Fruit fly (Drosophila melanogaster) whole organism, embryonic: ENCODE results near the gene Cpsf100.

ENCODE experiments used
- Antp ChIP-seq: fragments of 200-800 bp; sonication (Bioruptor generic); optimal IDR thresholded peaks from 3 replicates; lab custom pipeline; 2016; ENCODE audit warnings: missing biosample characterization, missing genetic modification characterization
- CG10431 ChIP-seq: fragments of 200-800 bp; sonication (Bioruptor generic); optimal IDR thresholded peaks from 3 replicates; lab custom pipeline; 2018; ENCODE audit warnings: missing biosample characterization, mild to moderate bottlenecking, missing genetic modification characterization
- CG10565 ChIP-seq: fragments of 200-800 bp; sonication (Bioruptor generic); optimal IDR thresholded peaks from 3 replicates; lab custom pipeline; 2016; ENCODE audit warnings: missing biosample characterization, mild to moderate bottlenecking, missing genetic modification characterization
- CG17385 ChIP-seq: fragments of 200-800 bp; sonication (Bioruptor generic); optimal IDR thresholded peaks from 3 replicates; lab custom pipeline; 2018; ENCODE audit warnings: missing biosample characterization, mild to moderate bottlenecking, missing genetic modification characterization
- CG3065 ChIP-seq: fragments of 200-800 bp; sonication (Bioruptor generic); optimal IDR thresholded peaks from 2 replicates; lab custom pipeline; 2016; ENCODE audit warnings: missing biosample characterization, missing genetic modification characterization
- CG32767 ChIP-seq: fragments of 200-800 bp; sonication (Bioruptor generic); IDR thresholded peaks from 2 replicates; pipeline ENCODE4 v1.3.6; 2022; ENCODE audit warnings: missing biosample characterization, missing genetic modification characterization
- CG34376 ChIP-seq: fragments of 200-800 bp; sonication (Bioruptor generic); optimal IDR thresholded peaks from 2 replicates; lab custom pipeline; 2018; ENCODE audit warnings: missing biosample characterization, mild to moderate bottlenecking, missing genetic modification characterization
- CG4820 ChIP-seq: fragments of 200-800 bp; sonication (Bioruptor generic); optimal IDR thresholded peaks from 3 replicates; lab custom pipeline; 2016; ENCODE audit warnings: missing biosample characterization, missing genetic modification characterization
- CG6689 ChIP-seq: fragments of 200-800 bp; sonication (Bioruptor generic); IDR thresholded peaks from 2 replicates; pipeline ENCODE4 v1.3.6; 2022; ENCODE audit warnings: missing biosample characterization, missing genetic modification characterization
- CG7745 ChIP-seq: fragments of 200-800 bp; sonication (Bioruptor generic); optimal IDR thresholded peaks from 2 replicates; lab custom pipeline; 2018; ENCODE audit warnings: missing biosample characterization, mild to moderate bottlenecking, missing genetic modification characterization, moderate library complexity
- CG9797 ChIP-seq: fragments of 200-800 bp; sonication (Bioruptor generic); optimal IDR thresholded peaks from 3 replicates; lab custom pipeline; 2018; ENCODE audit warnings: missing biosample characterization, mild to moderate bottlenecking, missing genetic modification characterization
- CG9817 ChIP-seq: fragments of 200-800 bp; sonication (Bioruptor generic); optimal IDR thresholded peaks from 2 replicates; lab custom pipeline; 2018; ENCODE audit warnings: missing biosample characterization, mild to moderate bottlenecking, missing genetic modification characterization, moderate library complexity
- CoRest ChIP-seq: fragments of 200-800 bp; sonication (Bioruptor generic); optimal IDR thresholded peaks from 3 replicates; lab custom pipeline; 2018; ENCODE audit warnings: missing biosample characterization, mild to moderate bottlenecking, missing genetic modification characterization, moderate library complexity
- Dbx ChIP-seq: fragments of 200-800 bp; sonication (Bioruptor generic); IDR thresholded peaks from 3 replicates; pipeline ENCODE4 v1.3.6; 2022; ENCODE audit warnings: missing biosample characterization, missing genetic modification characterization
- Elba2 ChIP-seq: fragments of 200-800 bp; sonication (Bioruptor generic); optimal IDR thresholded peaks from 3 replicates; lab custom pipeline; 2016; ENCODE audit warnings: missing biosample characterization, missing genetic modification characterization
- Ets65A ChIP-seq: fragments of 200-800 bp; sonication (Bioruptor generic); peaks from one replicate; lab custom pipeline; 2016; ENCODE audit warnings: missing biosample characterization, missing genetic modification characterization
- Fer1 ChIP-seq: fragments of 200-800 bp; sonication (Bioruptor generic); optimal IDR thresholded peaks from 2 replicates; lab custom pipeline; 2017; ENCODE audit warnings: missing biosample characterization, mild to moderate bottlenecking, missing genetic modification characterization
- HLH3B ChIP-seq: fragments of 200-800 bp; sonication (Bioruptor generic); IDR thresholded peaks from 2 replicates; pipeline ENCODE4 v1.3.6; 2022; ENCODE audit warnings: missing biosample characterization, missing genetic modification characterization
- MESR4 ChIP-seq: fragments of 200-800 bp; sonication (Bioruptor generic); optimal IDR thresholded peaks from 2 replicates; lab custom pipeline; 2018; ENCODE audit warnings: missing biosample characterization, mild to moderate bottlenecking, missing genetic modification characterization, moderate library complexity
- Optix ChIP-seq: fragments of 200-800 bp; sonication (Bioruptor generic); IDR thresholded peaks from 3 replicates; pipeline ENCODE4 v1.3.6; 2022; ENCODE audit warnings: missing biosample characterization, missing genetic modification characterization
- Six4 ChIP-seq: fragments of 200-800 bp; sonication (Bioruptor generic); optimal IDR thresholded peaks from 2 replicates; lab custom pipeline; 2016; ENCODE audit warnings: missing biosample characterization, missing genetic modification characterization
- abd-A ChIP-seq: fragments of 200-800 bp; sonication (Bioruptor generic); optimal IDR thresholded peaks from 3 replicates; lab custom pipeline; 2019; ENCODE audit warnings: missing biosample characterization, mild to moderate bottlenecking, missing genetic modification characterization, moderate library complexity
- al ChIP-seq: fragments of 200-800 bp; sonication (Bioruptor generic); IDR thresholded peaks from 2 replicates; pipeline ENCODE4 v1.3.6; 2022; ENCODE audit warnings: missing biosample characterization, missing genetic modification characterization
- bbx ChIP-seq: fragments of 200-800 bp; sonication (Bioruptor generic); IDR thresholded peaks from 2 replicates; pipeline ENCODE4 v1.3.6; 2022; ENCODE audit warnings: missing biosample characterization, missing genetic modification characterization; ENCODE audit not compliant: partially characterized antibody
- btn ChIP-seq: fragments of 200-800 bp; sonication (Bioruptor generic); optimal IDR thresholded peaks from 2 replicates; lab custom pipeline; 2016; ENCODE audit warnings: missing biosample characterization, missing genetic modification characterization
- cad ChIP-seq: fragments of >200 bp; optimal IDR thresholded peaks from 2 replicates; lab custom pipeline; 2017; ENCODE audit warnings: missing biosample characterization, missing genetic modification characterization
- cas ChIP-seq: fragments of 200-800 bp; sonication (Bioruptor generic); IDR thresholded peaks from 2 replicates; pipeline ENCODE4 v1.3.6; 2022; ENCODE audit warnings: missing biosample characterization, missing genetic modification characterization
- chm ChIP-seq: fragments of 200-800 bp; sonication (Bioruptor generic); IDR thresholded peaks from 2 replicates; pipeline ENCODE4 v1.3.6; 2022; ENCODE audit warnings: missing biosample characterization, missing genetic modification characterization
- da ChIP-seq: fragments of 200-800 bp; sonication (Bioruptor generic); optimal IDR thresholded peaks from 2 replicates; lab custom pipeline; 2016; ENCODE audit warnings: missing biosample characterization, missing genetic modification characterization
- dan ChIP-seq: fragments of 200-800 bp; sonication (Bioruptor generic); IDR thresholded peaks from 2 replicates; pipeline ENCODE4 v1.3.6; 2022; ENCODE audit warnings: missing biosample characterization, missing genetic modification characterization
- dpn ChIP-seq, 2 experiments: fragments of 200-800 bp; sonication (Bioruptor generic); optimal IDR thresholded peaks; 3 replicates each; lab custom pipeline; 2016; ENCODE audit warnings: missing biosample characterization in 2 of 2, missing genetic modification characterization in 2 of 2
- en ChIP-seq: fragments of 200-800 bp; sonication (Bioruptor generic); optimal IDR thresholded peaks from 2 replicates; lab custom pipeline; 2016; ENCODE audit warnings: missing biosample characterization, missing genetic modification characterization
- fd96Cb ChIP-seq: fragments of 200-800 bp; sonication (Bioruptor generic); optimal IDR thresholded peaks from 2 replicates; lab custom pipeline; 2018; ENCODE audit warnings: missing biosample characterization, mild to moderate bottlenecking, missing genetic modification characterization, moderate library complexity
- grau ChIP-seq: fragments of 200-800 bp; optimal IDR thresholded peaks from 3 replicates; lab custom pipeline; 2019; ENCODE audit warnings: missing biosample characterization, mild to moderate bottlenecking, missing genetic modification characterization, moderate library complexity
- gro ChIP-seq: fragments of 200-800 bp; sonication (Bioruptor generic); optimal IDR thresholded peaks from 2 replicates; lab custom pipeline; 2016; ENCODE audit warnings: missing biosample characterization, missing genetic modification characterization
- hkb ChIP-seq, 2 experiments: fragments of 200-800 bp in 1 of 2; fragments of >200 bp in 1 of 2; sonication (Bioruptor generic) in 1 of 2; IDR thresholded peaks in 1 of 2; optimal IDR thresholded peaks in 1 of 2; 2 replicates each; pipeline versions ENCODE4 v1.3.6 to Lab custom; 2017 to 2022; ENCODE audit warnings: missing biosample characterization in 1 of 2, missing genetic modification characterization in 1 of 2
- insv ChIP-seq, 2 experiments: fragments of 200-800 bp; sonication (Bioruptor generic); optimal IDR thresholded peaks; 3 replicates each; lab custom pipeline; 2016 to 2018; ENCODE audit warnings: missing biosample characterization in 2 of 2, missing genetic modification characterization in 2 of 2
- knrl ChIP-seq: fragments of 200-800 bp; sonication (Bioruptor generic); IDR thresholded peaks from 3 replicates; pipeline ENCODE4 v1.3.6; 2022; ENCODE audit warnings: missing biosample characterization, missing genetic modification characterization; ENCODE audit not compliant: partially characterized antibody
- onecut ChIP-seq: fragments of 200-800 bp; sonication (Bioruptor generic); IDR thresholded peaks from 2 replicates; pipeline ENCODE4 v1.3.6; 2022; ENCODE audit warnings: missing biosample characterization, missing genetic modification characterization
- peb ChIP-seq: fragments of 200-800 bp; sonication (Bioruptor generic); IDR thresholded peaks from 2 replicates; pipeline ENCODE4 v1.3.6; 2022; ENCODE audit warnings: missing biosample characterization, missing genetic modification characterization
- phol ChIP-seq: fragments of 200-800 bp; sonication (Bioruptor generic); optimal IDR thresholded peaks from 3 replicates; lab custom pipeline; 2018; ENCODE audit warnings: missing biosample characterization, mild to moderate bottlenecking, missing genetic modification characterization, moderate library complexity
- sqz ChIP-seq: fragments of 200-800 bp; sonication (Bioruptor generic); optimal IDR thresholded peaks from 3 replicates; lab custom pipeline; 2018; ENCODE audit warnings: missing biosample characterization, mild to moderate bottlenecking, missing genetic modification characterization
- sug ChIP-seq: fragments of 200-800 bp; optimal IDR thresholded peaks from 2 replicates; lab custom pipeline; 2019; ENCODE audit warnings: missing biosample characterization, mild to moderate bottlenecking, missing genetic modification characterization, moderate library complexity
- tll ChIP-seq, 2 experiments: fragments of 200-800 bp in 1 of 2; fragments of >200 bp in 1 of 2; sonication (Bioruptor generic) in 1 of 2; optimal IDR thresholded peaks; 2 replicates each; lab custom pipeline; 2017 to 2019; ENCODE audit warnings: missing biosample characterization in 2 of 2, missing genetic modification characterization in 2 of 2, mild to moderate bottlenecking in 1 of 2, moderate library complexity in 1 of 2
- tna ChIP-seq: fragments of 200-800 bp; sonication (Bioruptor generic); IDR thresholded peaks from 2 replicates; pipeline ENCODE4 v1.3.6; 2022; ENCODE audit warnings: missing biosample characterization, missing genetic modification characterization; ENCODE audit not compliant: partially characterized antibody
- ttk ChIP-seq: fragments of 200-800 bp; sonication (Bioruptor generic); IDR thresholded peaks from 2 replicates; pipeline ENCODE4 v2.1.2; 2022; ENCODE audit warnings: missing biosample characterization, missing genetic modification characterization
- yki ChIP-seq: fragments of >200 bp; optimal IDR thresholded peaks from 3 replicates; lab custom pipeline; 2018
- zf30C ChIP-seq: fragments of 200-800 bp; sonication (Bioruptor generic); optimal IDR thresholded peaks from 3 replicates; lab custom pipeline; 2018; ENCODE audit warnings: missing biosample characterization, mild to moderate bottlenecking, missing genetic modification characterization
- zfh2 ChIP-seq: fragments of 200-800 bp; sonication (Bioruptor generic); optimal IDR thresholded peaks from 2 replicates; lab custom pipeline; 2016; ENCODE audit warnings: missing biosample characterization, missing genetic modification characterization

The Cpsf100 gene

dm6 chr3R:29069208-29070072 lies 35.1 kb downstream of the Cpsf100 start (continued):
- TF ChIP-seq CG9797 (no peak), grau (tag; lab: Kevin White, UChicago) (no peak), abd-A (tag; lab: Kevin White, UChicago) (peak; percentile 75), CG34376 (no peak), Six4 (GFP tag; lab: Kevin White, UChicago) (no peak), dpn (GFP tag; optimal IDR thresholded peaks at IDR 0.05; lab: Kevin White, UChicago) (no peak), HLH3B (no peak), Optix (GFP tag; lab: Robert Waterston, UW) (0 out of 3 replicates have a peak, but pooled peaks have one; percentile 21), en (GFP tag; lab: Kevin White, UChicago) (no peak), btn (GFP tag; lab: Kevin White, UChicago) (no peak), Elba2 (no peak), CG7745 (no peak), insv (GFP tag; optimal IDR thresholded peaks at IDR 0.05; lab: Kevin White, UChicago) (peak in 1 of 2 experiments; percentile 6), tll (GFP tag; optimal IDR thresholded peaks at IDR 0.05; lab: Kevin White, UChicago) (peak in 1 of 2 experiments; percentile 66), Ets65A (GFP tag; lab: Kevin White, UChicago) (peak; percentile 77), hkb (optimal IDR thresholded peaks at IDR 0.05; lab: Kevin White, UChicago) (no peak), hkb (GFP tag; IDR thresholded peaks at IDR 0.05; lab: Robert Waterston, UW) (no peak), CG4820 (GFP tag; lab: Kevin White, UChicago) (no peak), cas (GFP tag; lab: Robert Waterston, UW) (no peak), MESR4 (GFP tag; lab: Kevin White, UChicago) (no peak), CG6689 (no peak), dan (GFP tag; lab: Robert Waterston, UW) (no peak), chm (0 out of 2 replicates have a peak, but pooled peaks have one; percentile 10), gro (GFP tag; lab: Kevin White, UChicago) (no peak), zfh2 (GFP tag; lab: Kevin White, UChicago) (no peak), fd96Cb (tag; lab: Kevin White, UChicago) (no peak), sqz (GFP tag; lab: Kevin White, UChicago) (peak; percentile 44), tna (GFP tag; lab: Robert Waterston, UW) (no peak), cad (GFP tag; lab: Kevin White, UChicago) (no peak), onecut (no peak), ttk (GFP tag; lab: Robert Waterston, UW) (no peak), Fer1 (GFP tag; lab: Kevin White, UChicago) (no peak), peb (GFP tag; lab: Robert Waterston, UW) (no peak), CG10565 (GFP tag; lab: Kevin White, UChicago) (no peak), sug (tag; lab: Kevin White, UChicago) (no peak), zf30C (GFP tag; lab: Kevin White, UChicago) (no peak), CG9817 (tag; lab: Kevin White, UChicago) (no peak), knrl (GFP tag; lab: Robert Waterston, UW) (no peak), Antp (GFP tag; lab: Kevin White, UChicago) (no peak), da (GFP tag; lab: Kevin White, UChicago) (no peak), CG3065 (GFP tag; lab: Kevin White, UChicago) (no peak), yki (no peak), al (no peak), CoRest (tag; lab: Kevin White, UChicago) (no peak), Dbx (GFP tag; lab: Robert Waterston, UW) (no peak), CG17385 (GFP tag; lab: Kevin White, UChicago) (peak; percentile 11), CG32767 (GFP tag; lab: Robert Waterston, UW) (0 out of 2 replicates have a peak, but pooled peaks have one; percentile 32), phol (tag; lab: Kevin White, UChicago) (no peak), bbx (GFP tag; lab: Robert Waterston, UW) (0 out of 2 replicates have a peak, but pooled peaks have one; percentile 11), CG10431 (GFP tag; lab: Kevin White, UChicago) (no peak)
